Fruit fly (Drosophila melanogaster): ENCODE results near the gene CG9784.

The CG9784 gene

dm6 chrX:16616773-16617738, 18.0 kb upstream of the CG9784 start (continued):
- TF ChIP-seq Bdp1 (GFP tag; optimal IDR thresholded peaks at IDR 0.05) (no peak), Mad (GFP tag; optimal IDR thresholded peaks at IDR 0.05) (no peak), kay (GFP tag; optimal IDR thresholded peaks at IDR 0.05) (no peak), gfzf (GFP tag; optimal IDR thresholded peaks at IDR 0.05) (no peak), Gsc (GFP tag; IDR thresholded peaks at IDR 0.05) (no peak), CG3065 (GFP tag; optimal IDR thresholded peaks at IDR 0.05) (no peak), Adf1 (GFP tag; IDR thresholded peaks at IDR 0.05) (no peak), Pdp1 (GFP tag; optimal IDR thresholded peaks at IDR 0.05) (no peak), tna (GFP tag; IDR thresholded peaks at IDR 0.05; ENCODE audit: partially characterized antibody) (no peak), CG15011 (GFP tag; optimal IDR thresholded peaks at IDR 0.05) (no peak), Hand (GFP tag; optimal IDR thresholded peaks at IDR 0.05) (no peak), CG7271 (tag; optimal IDR thresholded peaks at IDR 0.05) (no peak), Xbp1 (GFP tag; optimal IDR thresholded peaks at IDR 0.05) (no peak), CG6791 (GFP tag; IDR thresholded peaks at IDR 0.05; ENCODE audit: partially characterized antibody) (no peak), CG12104 (GFP tag; optimal IDR thresholded peaks at IDR 0.05) (no peak), CG10543 (GFP tag; optimal IDR thresholded peaks at IDR 0.05) (no peak), tup (GFP tag; optimal IDR thresholded peaks at IDR 0.05) (no peak)

DNA sequence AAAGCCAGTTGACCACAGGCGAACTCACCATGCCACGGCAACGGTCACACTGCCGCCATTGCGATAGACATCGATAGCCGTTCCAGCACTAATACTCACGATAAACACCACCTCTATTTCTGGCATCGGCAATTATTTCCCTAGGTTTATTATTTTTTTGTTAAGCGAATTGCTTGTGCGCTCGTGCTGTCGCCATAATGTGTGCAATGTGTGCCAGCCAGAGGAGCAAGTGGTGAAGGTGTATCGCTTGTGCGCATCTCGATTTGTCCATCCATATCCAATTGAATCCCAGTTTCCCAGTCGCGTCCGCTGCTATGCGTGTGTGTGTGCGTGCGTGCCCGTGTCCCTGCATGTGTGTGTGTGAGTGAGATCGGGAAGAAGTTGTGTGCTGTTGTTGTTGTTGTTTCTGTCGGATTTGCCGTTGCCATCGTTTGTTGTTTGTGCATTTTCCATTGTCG, 11.6 kb upstream of the CG9784 start, which contains the start of gene mbt:
Gene mbt, plus strand, starts transcription at position 85 of the 458 bp plus-strand sequence.
- peak; percentile 26 for TF ChIP-seq B-H2 (GFP tag; optimal IDR thresholded peaks at IDR 0.05)
- TF ChIP-seq Dll (GFP tag; IDR thresholded peaks at IDR 0.05; ENCODE audit: partially characterized antibody): peak; percentile 88
- no peak for TF ChIP-seq sim (GFP tag; IDR thresholded peaks at IDR 0.05)
- TF ChIP-seq Trl (optimal IDR thresholded peaks at IDR 0.05): no peak
- peak; percentile 12 for TF ChIP-seq Trl (GFP tag; optimal IDR thresholded peaks at IDR 0.05)
- TF ChIP-seq lov (optimal IDR thresholded peaks at IDR 0.05): no peak
- no peak for TF ChIP-seq lov (GFP tag; IDR thresholded peaks at IDR 0.05)
- TF ChIP-seq pros (GFP tag; optimal IDR thresholded peaks at IDR 0.05): no peak
- TF ChIP-seq slp2 (GFP tag; optimal IDR thresholded peaks at IDR 0.05): peak; percentile 31
- TF ChIP-seq ERR (GFP tag; optimal IDR thresholded peaks at IDR 0.05): peak; percentile 22
- TF ChIP-seq Fer2 (tag; optimal IDR thresholded peaks at IDR 0.05): no peak
- TF ChIP-seq Meics (GFP tag; optimal IDR thresholded peaks at IDR 0.05): no peak
- no peak for TF ChIP-seq Nf-YA (GFP tag; IDR thresholded peaks at IDR 0.05)
- no peak for TF ChIP-seq CG6272 (GFP tag; IDR thresholded peaks at IDR 0.05)
- peak; percentile 94 for TF ChIP-seq CG4360 (GFP tag; IDR thresholded peaks at IDR 0.05)
- no peak for TF ChIP-seq lbe (GFP tag; optimal IDR thresholded peaks at IDR 0.05)
- TF ChIP-seq Usf (GFP tag; optimal IDR thresholded peaks at IDR 0.05): no peak
- no peak for TF ChIP-seq CG4730 (GFP tag; IDR thresholded peaks at IDR 0.05)
- peak; percentile 59 for TF ChIP-seq D (optimal IDR thresholded peaks at IDR 0.05)
- TF ChIP-seq D (GFP tag; optimal IDR thresholded peaks at IDR 0.05): no peak
- TF ChIP-seq Stat92E (GFP tag; optimal IDR thresholded peaks at IDR 0.05): peak in 1 of 3 experiments; percentile 42
- peak; percentile 86 for TF ChIP-seq phol (tag; optimal IDR thresholded peaks at IDR 0.05)
- no peak for TF ChIP-seq HLHmδ (GFP tag; optimal IDR thresholded peaks at IDR 0.05)
- TF ChIP-seq CG13624 (GFP tag; optimal IDR thresholded peaks at IDR 0.05): no peak
- TF ChIP-seq BtbVII (GFP tag; optimal IDR thresholded peaks at IDR 0.05): no peak
- TF ChIP-seq CoRest (tag; optimal IDR thresholded peaks at IDR 0.05): no peak
- TF ChIP-seq tll (GFP tag; optimal IDR thresholded peaks at IDR 0.05): no peak
- peak; percentile 77 for TF ChIP-seq tna (GFP tag; IDR thresholded peaks at IDR 0.05; ENCODE audit: partially characterized antibody)
- TF ChIP-seq Hr51 (GFP tag; optimal IDR thresholded peaks at IDR 0.05): no peak
- peak in 1 of 2 experiments; percentile 7 for TF ChIP-seq Pdp1 (GFP tag; optimal IDR thresholded peaks at IDR 0.05)
- TF ChIP-seq Adf1 (GFP tag; IDR thresholded peaks at IDR 0.05): peak; percentile 43; the same call in 1 of the 2 replicates
- peak; percentile 58 for TF ChIP-seq p53 (GFP tag; optimal IDR thresholded peaks at IDR 0.05)
- peak; percentile 35; the same call in 1 of the 2 replicates for TF ChIP-seq CG9932 (GFP tag; IDR thresholded peaks at IDR 0.05)
